Fruit fly (Drosophila melanogaster) whole organism, adult: Measurements from ENCODE around the gene CG11585.

Experiments
- CG11617 ChIP-seq: fragments of 200-800 bp; sonication (Bioruptor generic); optimal IDR thresholded peaks from 2 replicates; lab custom pipeline; 2017; ENCODE audit warnings: mild to moderate bottlenecking, missing biosample characterization, missing genetic modification reagents, missing genetic modification characterization
- CG12768 ChIP-seq: fragments of 200-800 bp; sonication (Bioruptor generic); optimal IDR thresholded peaks from 2 replicates; lab custom pipeline; 2017; ENCODE audit warnings: missing biosample characterization, missing genetic modification characterization, mild to moderate bottlenecking, moderate library complexity, missing genetic modification reagents
- CG14711 ChIP-seq: fragments of 200-800 bp; sonication (Bioruptor generic); optimal IDR thresholded peaks from 2 replicates; lab custom pipeline; 2018; ENCODE audit warnings: missing biosample characterization, mild to moderate bottlenecking, missing genetic modification characterization, moderate library complexity
- CG1620 ChIP-seq: fragments of 200-800 bp; sonication (Bioruptor generic); optimal IDR thresholded peaks from 2 replicates; lab custom pipeline; 2016; ENCODE audit warnings: missing biosample characterization, missing genetic modification characterization
- CG33017 ChIP-seq: fragments of 200-800 bp; sonication (Bioruptor generic); optimal IDR thresholded peaks from 2 replicates; lab custom pipeline; 2018; ENCODE audit warnings: missing biosample characterization, mild to moderate bottlenecking, missing genetic modification characterization, moderate library complexity
- CG5204 ChIP-seq: fragments of 200-800 bp; sonication (Bioruptor generic); optimal IDR thresholded peaks from 2 replicates; lab custom pipeline; 2016; ENCODE audit warnings: missing biosample characterization, missing genetic modification characterization
- CG7045 ChIP-seq: fragments of 200-800 bp; sonication (Bioruptor generic); optimal IDR thresholded peaks from 2 replicates; lab custom pipeline; 2017; ENCODE audit warnings: missing biosample characterization, mild to moderate bottlenecking, missing genetic modification characterization
- CG7101 ChIP-seq: fragments of 200-800 bp; sonication (Bioruptor generic); optimal IDR thresholded peaks from 2 replicates; lab custom pipeline; 2018; ENCODE audit warnings: missing biosample characterization, mild to moderate bottlenecking, missing genetic modification characterization, moderate library complexity
- Clk ChIP-seq: fragments of 200-800 bp; sonication (Bioruptor generic); optimal IDR thresholded peaks from 2 replicates; lab custom pipeline; 2017; ENCODE audit warnings: missing biosample characterization, missing genetic modification characterization
- Crg-1 ChIP-seq: fragments of 200-800 bp; sonication (Bioruptor generic); optimal IDR thresholded peaks from 2 replicates; lab custom pipeline; 2016; ENCODE audit warnings: missing biosample characterization, missing genetic modification characterization
- Hr96 ChIP-seq: fragments of 200-800 bp; sonication (Bioruptor generic); optimal IDR thresholded peaks from 2 replicates; lab custom pipeline; 2016; ENCODE audit warnings: missing biosample characterization, missing genetic modification characterization
- Mnt ChIP-seq: fragments of 200-800 bp; sonication (Bioruptor generic); optimal IDR thresholded peaks from 2 replicates; lab custom pipeline; 2016; ENCODE audit warnings: missing biosample characterization, mild to moderate bottlenecking, missing genetic modification characterization
- bab1 ChIP-seq: fragments of 200-800 bp; sonication (Bioruptor generic); optimal IDR thresholded peaks from 3 replicates; lab custom pipeline; 2019; ENCODE audit warnings: missing biosample characterization, mild to moderate bottlenecking, missing genetic modification characterization, moderate library complexity
- cic ChIP-seq: fragments of 200-800 bp; sonication (Bioruptor generic); optimal IDR thresholded peaks from 2 replicates; lab custom pipeline; 2017; ENCODE audit warnings: missing biosample characterization, mild to moderate bottlenecking, missing genetic modification characterization, moderate library complexity
- cnc ChIP-seq, 2 experiments: fragments of >200 bp; optimal IDR thresholded peaks; 2 replicates each; lab custom pipeline; 2017
- kay ChIP-seq: fragments of 200-800 bp; sonication (Bioruptor generic); peaks from one replicate; lab custom pipeline; 2016; ENCODE audit warnings: missing biosample characterization, missing genetic modification characterization, borderline replicate concordance
- ovo ChIP-seq: fragments of 200-800 bp; sonication (Bioruptor generic); optimal IDR thresholded peaks from 2 replicates; lab custom pipeline; 2016; ENCODE audit warnings: missing biosample characterization, missing genetic modification characterization
- pad ChIP-seq: fragments of 200-800 bp; sonication (Bioruptor generic); optimal IDR thresholded peaks from 3 replicates; lab custom pipeline; 2017; ENCODE audit warnings: missing biosample characterization, missing genetic modification characterization, mild to moderate bottlenecking, moderate library complexity, missing genetic modification reagents
- tj ChIP-seq: fragments of 200-800 bp; sonication (Bioruptor generic); optimal IDR thresholded peaks from 3 replicates; lab custom pipeline; 2017; ENCODE audit warnings: missing biosample characterization, mild to moderate bottlenecking, missing genetic modification characterization, moderate library complexity
- toe ChIP-seq: fragments of 200-800 bp; sonication (Bioruptor generic); optimal IDR thresholded peaks from 2 replicates; lab custom pipeline; 2016; ENCODE audit warnings: missing biosample characterization, missing genetic modification characterization

CG11585 gene

dm6 chrX:14173654-14174053 lies 15.7 kb upstream of the CG11585 start:
- TF ChIP-seq Hr96 (GFP tag; lab: Kevin White, UChicago) (no peak), Crg-1 (GFP tag; lab: Kevin White, UChicago) (no peak), Mnt (GFP tag; lab: Kevin White, UChicago) (no peak), CG1620 (GFP tag; lab: Kevin White, UChicago) (no peak), pad (no peak), kay (GFP tag; lab: Kevin White, UChicago) (no peak), cic (GFP tag; lab: Kevin White, UChicago) (no peak), tj (GFP tag; lab: Kevin White, UChicago) (no peak), Clk (GFP tag; lab: Kevin White, UChicago) (no peak), toe (GFP tag; lab: Kevin White, UChicago) (no peak), CG7045 (GFP tag; lab: Kevin White, UChicago) (no peak), CG11617 (GFP tag; lab: Kevin White, UChicago) (no peak), cnc (optimal IDR thresholded peaks at IDR 0.05; lab: Kevin White, UChicago) (no peak), bab1 (GFP tag; lab: Kevin White, UChicago) (no peak), CG7101 (tag; lab: Kevin White, UChicago) (no peak), CG12768 (GFP tag; lab: Kevin White, UChicago) (no peak)

dm6 chrX:14174456-14174855 lies 14.9 kb upstream of the CG11585 start, which contains the start of gene CG1368:
CG1368 (plus strand) TSS chrX:14174756.
- TF ChIP-seq bab1 (GFP tag; lab: Kevin White, UChicago) (no peak), pad (no peak), Mnt (GFP tag; lab: Kevin White, UChicago) (no peak), CG14711 (tag; lab: Kevin White, UChicago) (no peak), Crg-1 (GFP tag; lab: Kevin White, UChicago) (no peak)

- TF ChIP-seq Hr96 (GFP tag; lab: Kevin White, UChicago) (no peak), CG7045 (GFP tag; lab: Kevin White, UChicago) (no peak), CG33017 (tag; lab: Kevin White, UChicago) (no peak), cic (GFP tag; lab: Kevin White, UChicago) (no peak), Mnt (GFP tag; lab: Kevin White, UChicago) (no peak), Crg-1 (GFP tag; lab: Kevin White, UChicago) (no peak), CG5204 (GFP tag; lab: Kevin White, UChicago) (no peak), CG12768 (GFP tag; lab: Kevin White, UChicago) (no peak), bab1 (GFP tag; lab: Kevin White, UChicago) (no peak), Clk (GFP tag; lab: Kevin White, UChicago) (no peak), tj (GFP tag; lab: Kevin White, UChicago) (no peak), toe (GFP tag; lab: Kevin White, UChicago) (no peak)
Observed at dm6 chrX:14175663-14176062, 13.7 kb upstream of the CG11585 start.

- TF ChIP-seq Crg-1 (GFP tag; lab: Kevin White, UChicago) (no peak), cic (GFP tag; lab: Kevin White, UChicago) (no peak), CG5204 (GFP tag; lab: Kevin White, UChicago) (no peak), Mnt (GFP tag; lab: Kevin White, UChicago) (no peak), tj (GFP tag; lab: Kevin White, UChicago) (no peak), toe (GFP tag; lab: Kevin White, UChicago) (no peak), pad (no peak), CG11617 (GFP tag; lab: Kevin White, UChicago) (no peak)
Observed at dm6 chrX:14176623-14177022, 12.7 kb upstream of the CG11585 start, which contains the start of gene CG11581. CG11581 (plus strand) TSS chrX:14176923.

- TF ChIP-seq CG5204 (GFP tag; lab: Kevin White, UChicago): no peak
- TF ChIP-seq Mnt (GFP tag; lab: Kevin White, UChicago): no peak
- TF ChIP-seq CG7045 (GFP tag; lab: Kevin White, UChicago): no peak
- no peak for TF ChIP-seq CG11617 (GFP tag; lab: Kevin White, UChicago)
- TF ChIP-seq CG7101 (tag; lab: Kevin White, UChicago): no peak
- TF ChIP-seq Crg-1 (GFP tag; lab: Kevin White, UChicago): no peak
- TF ChIP-seq Hr96 (GFP tag; lab: Kevin White, UChicago): no peak
- no peak for TF ChIP-seq CG14711 (tag; lab: Kevin White, UChicago)
- TF ChIP-seq cic (GFP tag; lab: Kevin White, UChicago): no peak
- no peak for TF ChIP-seq bab1 (GFP tag; lab: Kevin White, UChicago)
- no peak for TF ChIP-seq tj (GFP tag; lab: Kevin White, UChicago)
- no peak for TF ChIP-seq CG33017 (tag; lab: Kevin White, UChicago)
- no peak for TF ChIP-seq toe (GFP tag; lab: Kevin White, UChicago)
- TF ChIP-seq CG12768 (GFP tag; lab: Kevin White, UChicago): no peak
- TF ChIP-seq CG1620 (GFP tag; lab: Kevin White, UChicago): no peak
- no peak for TF ChIP-seq ovo (GFP tag; lab: Kevin White, UChicago)
- no peak for TF ChIP-seq Clk (GFP tag; lab: Kevin White, UChicago)
- TF ChIP-seq kay (GFP tag; lab: Kevin White, UChicago): no peak
- no peak for TF ChIP-seq pad
- TF ChIP-seq cnc (optimal IDR thresholded peaks at IDR 0.05; lab: Kevin White, UChicago): no peak
Observed at dm6 chrX:14180728-14181127, 8.6 kb upstream of the CG11585 start, which contains the start of gene CG11584. CG11584 (plus strand) TSS chrX:14181028.

dm6 chrX:14184062-14184611 lies 5.2 kb upstream of the CG11585 start, which contains the start of gene CG32603:
CG32603 (plus strand) TSS chrX:14184561.
- TF ChIP-seq CG33017 (tag; lab: Kevin White, UChicago) (no peak), cic (GFP tag; lab: Kevin White, UChicago) (no peak), tj (GFP tag; lab: Kevin White, UChicago) (no peak), toe (GFP tag; lab: Kevin White, UChicago) (no peak), cnc (optimal IDR thresholded peaks at IDR 0.05; lab: Kevin White, UChicago) (no peak), bab1 (GFP tag; lab: Kevin White, UChicago) (no peak), CG1620 (GFP tag; lab: Kevin White, UChicago) (no peak), CG11617 (GFP tag; lab: Kevin White, UChicago) (no peak), pad (no peak), Hr96 (GFP tag; lab: Kevin White, UChicago) (no peak), CG5204 (GFP tag; lab: Kevin White, UChicago) (no peak), Mnt (GFP tag; lab: Kevin White, UChicago) (no peak), CG12768 (GFP tag; lab: Kevin White, UChicago) (no peak), Crg-1 (GFP tag; lab: Kevin White, UChicago) (no peak), CG7045 (GFP tag; lab: Kevin White, UChicago) (no peak)
